Worm (Caenorhabditis elegans) whole organism, midembryonic: ENCODE data around the gene trpp-11.

Experiments used
- T22C8.4 ChIP-seq: fragments of 200-800 bp; sonication (Bioruptor generic); IDR thresholded peaks from 2 replicates; pipeline ENCODE4 v1.3.6; 2022; ENCODE audit warnings: missing genetic modification characterization, missing compliant biosample characterization
- cog-1 ChIP-seq: sonication (generic microtip); optimal IDR thresholded peaks from 2 replicates; lab custom pipeline; 2016; ENCODE audit warnings: missing genetic modification characterization, missing compliant biosample characterization
- flt-1 ChIP-seq: fragments of 200-800 bp; sonication (Bioruptor generic); IDR thresholded peaks from 2 replicates; pipeline ENCODE4 v1.3.6; 2022; ENCODE audit warnings: missing genetic modification characterization, missing compliant biosample characterization
- klf-2 ChIP-seq: fragments of 200-800 bp; sonication (Bioruptor generic); conservative IDR thresholded peaks from 2 replicates; pipeline ENCODE4 v1.3.6; 2022; ENCODE audit warnings: missing genetic modification reagents, missing genetic modification characterization, missing compliant biosample characterization
- med-1 ChIP-seq: sonication (generic microtip); optimal IDR thresholded peaks from 2 replicates; lab custom pipeline; 2017; ENCODE audit warnings: missing genetic modification characterization, mild to moderate bottlenecking, missing compliant biosample characterization, antibody characterized with exemption, missing genetic modification reagents; ENCODE audit not compliant: insufficient read depth
- ref-1 ChIP-seq: fragments of 200-800 bp; sonication (Bioruptor generic); conservative IDR thresholded peaks from 2 replicates; pipeline ENCODE4 v1.3.6; 2022; ENCODE audit warnings: missing genetic modification reagents, missing genetic modification characterization, missing compliant biosample characterization
- tab-1 ChIP-seq: fragments of 200-800 bp; sonication (Bioruptor generic); IDR thresholded peaks from 2 replicates; pipeline ENCODE4 v1.3.6; 2022; ENCODE audit warnings: missing genetic modification characterization, missing compliant biosample characterization
- ztf-23 ChIP-seq: fragments of 200-800 bp; sonication (Bioruptor generic); IDR thresholded peaks from 2 replicates; pipeline ENCODE4 v1.3.6; 2022; ENCODE audit warnings: missing genetic modification reagents, missing genetic modification characterization, missing compliant biosample characterization
- ztf-29 ChIP-seq: fragments of 200-800 bp; sonication (Bioruptor generic); IDR thresholded peaks from 2 replicates; pipeline ENCODE4 v1.3.6; 2022; ENCODE audit warnings: missing genetic modification reagents, missing genetic modification characterization, missing compliant biosample characterization

trpp-11 gene

DNA sequence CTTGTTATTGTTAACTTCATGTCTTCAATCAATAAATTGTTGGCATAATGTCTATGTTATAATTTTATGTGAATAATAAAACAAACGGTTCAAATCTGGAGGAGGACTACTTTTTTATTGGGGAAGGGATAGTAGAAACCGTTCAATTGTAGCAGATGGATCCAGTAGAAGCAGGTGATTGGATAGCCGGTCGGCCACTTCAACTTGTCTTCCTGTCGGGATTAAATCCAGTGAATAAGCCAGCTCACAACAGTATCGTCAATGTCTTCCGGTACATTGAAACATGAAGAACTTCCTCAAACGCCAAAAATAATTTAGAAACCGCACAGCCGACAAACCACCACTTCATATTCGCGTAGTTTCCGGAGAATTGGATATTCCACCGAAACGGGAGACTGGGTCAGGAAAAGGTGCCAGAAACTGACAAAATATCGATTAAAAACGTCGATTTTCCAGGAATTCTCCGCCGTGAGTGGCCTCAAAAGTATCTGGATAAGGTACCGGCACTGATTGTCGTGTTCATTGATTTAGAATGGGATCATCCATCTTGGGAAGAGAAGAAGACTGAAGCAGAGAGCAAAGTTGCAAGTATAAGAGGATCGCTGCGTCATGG is at the start of gene trpp-11:
Gene trpp-11 (plus strand): TSS at position 153 of the 613 bp plus-strand sequence.
- TF ChIP-seq klf-2 (GFP tag; lab: Robert Waterston, UW): no peak
- TF ChIP-seq ref-1: no peak
- TF ChIP-seq ztf-29: no peak
- TF ChIP-seq flt-1 (GFP tag; lab: Robert Waterston, UW): no peak
- TF ChIP-seq med-1 (GFP tag; lab: Kevin White, UChicago): no peak
- TF ChIP-seq cog-1: no peak
- no peak for TF ChIP-seq T22C8.4
- TF ChIP-seq ztf-23: no peak
- no peak for TF ChIP-seq tab-1 (GFP tag; lab: Robert Waterston, UW)

DNA sequence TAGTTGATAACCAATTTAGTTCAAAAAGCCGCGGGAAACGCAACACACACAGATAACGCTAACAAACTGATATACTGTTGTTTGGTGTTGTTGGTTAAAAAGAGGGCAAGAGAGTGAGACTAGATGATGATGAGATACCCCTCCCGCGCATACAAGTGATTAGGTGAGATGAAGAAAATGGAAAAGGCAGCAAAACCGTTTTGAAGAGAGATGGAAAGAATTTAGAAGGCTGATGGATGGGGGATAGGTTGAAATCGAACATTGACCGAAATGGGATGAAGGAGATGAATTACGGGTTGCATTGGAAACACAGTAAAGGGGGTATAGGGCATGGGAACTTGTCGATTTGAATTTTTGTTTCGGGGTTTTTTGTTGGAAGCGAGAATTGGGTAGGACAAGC is 46.2 kb upstream of the trpp-11 start:
- TF ChIP-seq ztf-29 (no peak), ref-1 (no peak), klf-2 (GFP tag; lab: Robert Waterston, UW) (no peak), ztf-23 (no peak), cog-1 (no peak), tab-1 (GFP tag; lab: Robert Waterston, UW) (no peak), flt-1 (GFP tag; lab: Robert Waterston, UW) (no peak), med-1 (GFP tag; lab: Kevin White, UChicago) (no peak), T22C8.4 (no peak)

DNA sequence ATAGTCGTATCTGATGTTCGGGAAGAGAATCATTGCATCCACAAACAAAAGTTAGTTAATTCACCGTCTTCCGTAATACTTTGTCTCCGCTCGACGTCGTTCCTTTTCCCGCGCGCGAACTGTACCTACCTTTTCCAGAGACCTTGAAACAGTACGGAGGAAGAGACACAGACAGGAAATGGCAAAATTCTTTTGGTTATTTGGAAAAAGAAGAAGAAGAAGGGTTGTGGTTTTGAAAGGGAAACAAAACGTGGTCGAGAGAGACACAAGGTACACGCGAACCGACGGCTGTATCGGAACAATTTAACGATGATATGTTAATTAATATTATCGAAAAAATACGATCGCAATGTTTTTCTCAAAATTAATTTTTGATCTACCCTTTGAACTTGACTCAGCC is 44.9 kb upstream of the trpp-11 start:
- TF ChIP-seq ztf-23 (no peak), ztf-29 (no peak), flt-1 (GFP tag; lab: Robert Waterston, UW) (no peak), T22C8.4 (no peak), med-1 (GFP tag; lab: Kevin White, UChicago) (no peak), tab-1 (GFP tag; lab: Robert Waterston, UW) (no peak), cog-1 (no peak), ref-1 (no peak), klf-2 (GFP tag; lab: Robert Waterston, UW) (no peak)

DNA sequence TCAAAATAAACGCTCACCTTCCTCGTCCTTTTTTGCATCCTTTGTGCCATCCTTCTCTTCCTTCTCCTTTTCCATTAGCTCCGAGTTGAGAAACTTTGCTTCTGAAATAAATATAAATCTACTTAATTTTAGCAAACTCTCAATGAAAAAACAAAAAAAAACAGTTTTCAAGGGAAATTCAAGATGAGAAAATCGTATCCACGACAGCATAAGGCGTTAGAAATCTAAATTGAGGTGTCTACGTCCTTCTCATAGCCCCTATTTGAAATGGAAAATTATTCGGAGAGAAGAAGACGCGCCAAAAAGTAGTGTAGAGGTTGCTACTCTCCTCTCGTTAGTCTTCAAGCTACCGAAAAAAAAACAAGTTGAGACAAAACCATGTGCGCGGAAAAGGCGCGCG is 42.6 kb upstream of the trpp-11 start, which contains the start of gene pat-12:
Gene pat-12 (minus strand): TSS at position 101 of the 400 bp plus-strand sequence.
- TF ChIP-seq T22C8.4: no peak
- TF ChIP-seq ref-1: no peak
- TF ChIP-seq cog-1: no peak
- no peak for TF ChIP-seq med-1 (GFP tag; lab: Kevin White, UChicago)
- no peak for TF ChIP-seq tab-1 (GFP tag; lab: Robert Waterston, UW)

DNA sequence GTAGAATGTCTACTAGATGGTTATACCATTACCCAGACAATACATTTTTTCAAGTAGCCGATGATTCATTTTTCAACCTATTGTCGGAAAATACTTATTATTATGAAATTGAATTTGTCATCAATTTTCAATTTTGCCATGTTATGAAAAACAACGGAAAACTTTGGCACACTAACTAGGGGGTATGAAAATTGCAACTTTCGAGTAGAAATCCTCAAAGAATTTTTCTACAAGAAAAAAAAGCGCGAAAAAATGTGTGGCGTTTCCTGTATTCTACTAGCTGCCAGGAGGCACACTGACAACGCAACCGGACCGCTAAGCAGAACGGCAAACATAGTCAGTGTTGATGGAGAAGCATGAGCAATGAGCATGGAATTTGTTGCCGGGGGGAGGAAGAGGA is 40.6 kb upstream of the trpp-11 start:
- TF ChIP-seq ztf-29: no peak
- TF ChIP-seq flt-1 (GFP tag; lab: Robert Waterston, UW): no peak
- no peak for TF ChIP-seq med-1 (GFP tag; lab: Kevin White, UChicago)
- TF ChIP-seq ztf-23: no peak
- no peak for TF ChIP-seq T22C8.4

DNA sequence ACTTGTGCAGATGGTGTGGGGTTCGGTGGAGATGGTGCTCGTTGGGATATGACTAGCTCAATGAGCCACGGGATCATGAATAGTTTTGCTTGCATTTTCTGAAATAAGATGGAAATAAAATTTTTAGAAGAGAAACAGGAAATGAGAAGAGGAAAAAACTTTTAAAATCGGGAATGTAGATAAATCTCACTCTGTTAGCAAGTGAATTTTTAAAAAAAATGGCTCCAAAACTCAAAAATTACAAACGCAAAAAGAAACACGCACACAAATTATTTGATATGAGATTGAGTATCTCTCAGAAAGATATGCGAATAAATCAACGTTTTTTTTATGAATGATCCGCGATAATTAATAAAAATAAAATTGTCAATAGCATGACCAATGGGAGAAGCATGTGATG is 37.0 kb upstream of the trpp-11 start, which contains the start of gene T17H7.7:
Gene T17H7.7 (minus strand): TSS at position 101 of the 400 bp plus-strand sequence.
- TF ChIP-seq ref-1: no peak
- TF ChIP-seq klf-2 (GFP tag; lab: Robert Waterston, UW): no peak
- TF ChIP-seq flt-1 (GFP tag; lab: Robert Waterston, UW): no peak
- TF ChIP-seq T22C8.4: no peak
- no peak for TF ChIP-seq ztf-23
- TF ChIP-seq med-1 (GFP tag; lab: Kevin White, UChicago): no peak
- no peak for TF ChIP-seq tab-1 (GFP tag; lab: Robert Waterston, UW)
- TF ChIP-seq cog-1: no peak
- TF ChIP-seq ztf-29: no peak

DNA sequence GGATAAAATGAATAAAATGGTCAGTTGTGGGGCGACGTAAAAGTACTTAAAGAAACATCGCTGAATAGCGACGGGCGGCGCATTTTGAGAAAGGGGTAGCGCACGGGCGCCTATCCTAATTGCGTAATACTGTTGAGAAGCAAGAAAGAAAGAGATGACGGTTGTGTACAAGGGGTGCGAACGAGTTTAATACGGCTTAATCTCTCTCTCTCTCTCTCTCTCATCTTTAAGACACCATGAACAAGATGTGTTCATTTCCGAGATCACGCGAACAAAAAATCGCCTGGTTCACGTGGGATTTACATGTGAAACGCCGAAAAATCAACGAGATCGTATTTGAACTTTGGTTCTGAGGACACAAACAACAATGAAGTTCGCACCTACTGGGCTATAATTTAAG is 35.3 kb upstream of the trpp-11 start:
- TF ChIP-seq klf-2 (GFP tag; lab: Robert Waterston, UW) (no peak), flt-1 (GFP tag; lab: Robert Waterston, UW) (no peak), med-1 (GFP tag; lab: Kevin White, UChicago) (no peak), ref-1 (no peak), ztf-29 (no peak), T22C8.4 (no peak), ztf-23 (no peak), tab-1 (GFP tag; lab: Robert Waterston, UW) (no peak), cog-1 (no peak)

DNA sequence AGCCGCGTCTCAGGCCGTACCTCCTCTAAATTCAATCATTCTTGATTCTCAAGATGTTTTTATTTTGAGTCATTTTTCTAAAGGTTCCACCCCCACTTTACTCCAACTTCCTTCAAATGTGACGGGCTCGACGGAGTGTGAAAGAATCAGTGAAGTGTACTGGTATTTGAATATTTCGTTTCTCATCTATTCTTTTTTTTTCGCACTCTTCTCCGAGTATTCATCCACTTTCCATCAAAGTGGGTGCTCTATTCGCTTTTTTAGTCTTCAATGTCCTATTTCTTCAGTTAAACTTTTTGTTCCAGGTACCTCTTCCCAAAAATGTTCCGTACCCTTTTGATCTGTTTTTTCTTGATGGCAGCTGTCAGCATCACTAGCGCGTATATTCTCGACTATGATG is 33.5 kb upstream of the trpp-11 start, which contains the start of gene nlp-52:
Gene nlp-52 (plus strand): TSS at position 301 of the 400 bp plus-strand sequence.
- TF ChIP-seq T22C8.4 (no peak), klf-2 (GFP tag; lab: Robert Waterston, UW) (no peak), ztf-23 (no peak), tab-1 (GFP tag; lab: Robert Waterston, UW) (no peak), ztf-29 (no peak), med-1 (GFP tag; lab: Kevin White, UChicago) (no peak), flt-1 (GFP tag; lab: Robert Waterston, UW) (no peak), ref-1 (no peak), cog-1 (no peak)

DNA sequence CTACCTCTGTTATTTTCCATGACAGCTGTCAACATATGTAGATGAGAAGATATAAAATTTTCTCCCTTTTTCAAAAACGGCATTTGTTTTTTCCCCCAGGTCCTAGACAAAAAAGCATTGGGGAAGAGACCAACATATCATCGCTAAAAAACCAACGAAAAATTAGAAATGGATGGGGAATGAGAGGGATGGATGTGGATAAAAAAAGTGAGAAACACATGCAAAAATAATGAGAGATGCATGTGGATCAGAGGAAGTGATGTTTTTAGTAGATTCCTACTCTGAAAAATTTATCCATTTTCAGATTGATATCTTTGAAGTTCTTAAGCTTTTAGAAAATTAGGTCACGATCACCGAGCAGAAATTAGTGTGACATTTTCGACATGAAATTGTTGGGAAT is 32.4 kb upstream of the trpp-11 start:
- no peak for TF ChIP-seq ztf-29

DNA sequence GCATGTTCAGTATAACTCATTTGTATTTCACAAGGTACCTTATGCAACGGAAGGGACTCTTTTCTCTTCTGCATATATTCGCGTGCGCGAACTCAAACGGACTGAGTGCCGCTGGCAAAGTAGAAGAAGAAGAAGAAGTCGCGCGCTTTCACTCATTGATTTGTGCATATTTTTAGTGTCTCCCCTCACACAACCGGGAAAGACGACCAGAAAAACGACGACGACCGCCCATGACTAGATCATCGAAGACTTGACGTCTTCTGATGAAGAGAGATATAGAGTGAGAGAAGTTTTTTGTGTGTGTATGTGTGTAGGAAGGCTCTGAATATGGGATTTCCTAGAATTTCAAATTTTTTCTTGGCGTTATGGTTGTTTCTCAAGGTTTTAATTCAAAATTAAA is 30.5 kb upstream of the trpp-11 start:
- TF ChIP-seq ref-1 (no peak), flt-1 (GFP tag; lab: Robert Waterston, UW) (no peak), ztf-29 (no peak)

DNA sequence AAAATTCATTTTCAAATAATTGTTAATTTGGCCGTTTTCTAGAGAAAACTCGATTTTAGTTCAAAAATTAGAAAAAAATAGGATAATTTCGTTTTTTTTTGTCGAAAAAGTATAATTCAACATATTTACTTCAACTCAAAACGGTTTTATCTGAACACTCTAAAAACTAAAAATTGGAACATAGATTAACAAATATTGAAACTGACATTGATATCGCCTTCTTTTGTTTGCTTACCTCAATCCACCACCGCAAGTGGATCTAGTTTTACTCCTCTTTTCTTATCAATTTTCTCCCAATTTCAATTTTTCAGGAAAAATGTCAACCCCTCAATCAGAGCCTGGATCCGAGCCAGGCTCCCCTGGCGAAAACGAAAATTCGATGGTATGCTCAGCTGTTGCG is 30.1 kb upstream of the trpp-11 start, which contains the start of gene ptl-1:
Gene ptl-1 (plus strand): TSS at position 301 of the 400 bp plus-strand sequence.
- TF ChIP-seq T22C8.4: no peak
- no peak for TF ChIP-seq klf-2 (GFP tag; lab: Robert Waterston, UW)
- no peak for TF ChIP-seq ztf-29
- TF ChIP-seq ref-1: no peak
- no peak for TF ChIP-seq tab-1 (GFP tag; lab: Robert Waterston, UW)
- TF ChIP-seq cog-1: no peak
- TF ChIP-seq ztf-23: no peak
- TF ChIP-seq med-1 (GFP tag; lab: Kevin White, UChicago): no peak
- no peak for TF ChIP-seq flt-1 (GFP tag; lab: Robert Waterston, UW)
